Fruit fly (Drosophila melanogaster) whole organism, prepupa: ENCODE results near the gene Tsf2.

ENCODE experiments used
- CG3032 ChIP-seq: fragments of 200-800 bp; optimal IDR thresholded peaks from 2 replicates; lab custom pipeline; 2019; ENCODE audit warnings: missing biosample characterization, mild to moderate bottlenecking, missing genetic modification characterization, moderate library complexity
- CG31627 ChIP-seq: fragments of 200-800 bp; sonication (Bioruptor generic); optimal IDR thresholded peaks from 3 replicates; lab custom pipeline; 2016; ENCODE audit warnings: missing biosample characterization, missing genetic modification characterization
- CG6808 ChIP-seq: fragments of 200-800 bp; sonication (Bioruptor generic); optimal IDR thresholded peaks from 3 replicates; lab custom pipeline; 2017; ENCODE audit warnings: missing biosample characterization, missing genetic modification characterization, mild to moderate bottlenecking, moderate library complexity, missing genetic modification reagents
- CG6854 ChIP-seq: fragments of 200-800 bp; sonication (Bioruptor generic); optimal IDR thresholded peaks from 2 replicates; lab custom pipeline; 2017; ENCODE audit warnings: missing biosample characterization, mild to moderate bottlenecking, missing genetic modification characterization
- Lpt ChIP-seq: fragments of 200-800 bp; sonication (Bioruptor generic); optimal IDR thresholded peaks from 3 replicates; lab custom pipeline; 2016; ENCODE audit warnings: missing biosample characterization, missing genetic modification characterization

- TF ChIP-seq Lpt (GFP tag; lab: Kevin White, UChicago) (no peak), CG6854 (no peak), CG6808 (GFP tag; lab: Kevin White, UChicago) (peak; percentile 67), CG31627 (GFP tag; lab: Kevin White, UChicago) (peak; percentile 81), CG3032 (tag; lab: Kevin White, UChicago) (peak; percentile 65)
Measured at dm6 chr3L:12557736-12558135, 24.2 kb upstream of the Tsf2 start.
